Worm (Caenorhabditis elegans) whole organism, L2 larva: ENCODE measurements around the gene lron-2.

Experiments
- C34F6.9 ChIP-seq: fragments of 150-350 bp; optimal IDR thresholded peaks from 2 replicates; lab custom pipeline; 2014; ENCODE audit warnings: missing biosample characterization, missing genetic modification characterization
- F13H6.1 ChIP-seq: sonication (generic microtip); optimal IDR thresholded peaks from 2 replicates; lab custom pipeline; 2016; ENCODE audit warnings: missing genetic modification characterization, missing compliant biosample characterization
- R02D3.7 ChIP-seq: fragments of 150-350 bp; optimal IDR thresholded peaks from 2 replicates; lab custom pipeline; 2014; ENCODE audit warnings: missing biosample characterization, missing genetic modification characterization
- Y55F3AM.14 ChIP-seq: fragments of 200-800 bp; sonication (Bioruptor generic); optimal IDR thresholded peaks from 2 replicates; lab custom pipeline; 2018; ENCODE audit warnings: mild to moderate bottlenecking, missing genetic modification characterization, missing compliant biosample characterization
- ZK546.5 ChIP-seq: sonication (generic microtip); optimal IDR thresholded peaks from 2 replicates; lab custom pipeline; 2017; ENCODE audit warnings: missing biosample characterization, missing genetic modification characterization
- alr-1 ChIP-seq: fragments of 150-350 bp; optimal IDR thresholded peaks from 2 replicates; lab custom pipeline; 2014; ENCODE audit warnings: missing biosample characterization, missing genetic modification characterization
- aly-2 ChIP-seq: fragments of 150-350 bp; optimal IDR thresholded peaks from 2 replicates; lab custom pipeline; 2014; ENCODE audit warnings: missing biosample characterization, missing genetic modification characterization
- ama-1 ChIP-seq: fragments of 150-350 bp; optimal IDR thresholded peaks from 2 replicates; lab custom pipeline; 2018; ENCODE audit warnings: inconsistent platforms
- blmp-1 ChIP-seq: sonication (generic microtip); optimal IDR thresholded peaks from 2 replicates; lab custom pipeline; 2017; ENCODE audit warnings: missing genetic modification characterization, mild to moderate bottlenecking, missing compliant biosample characterization, antibody characterized with exemption, moderate library complexity; ENCODE audit not compliant: insufficient read depth
- ceh-16 ChIP-seq: fragments of 150-350 bp; optimal IDR thresholded peaks from 2 replicates; lab custom pipeline; 2014; ENCODE audit warnings: missing biosample characterization, missing genetic modification characterization
- ceh-82 ChIP-seq: fragments of 150-350 bp; optimal IDR thresholded peaks from 2 replicates; lab custom pipeline; 2014; ENCODE audit warnings: missing biosample characterization, missing genetic modification characterization
- crh-2 ChIP-seq: sonication (generic microtip); optimal IDR thresholded peaks from 2 replicates; lab custom pipeline; 2017; ENCODE audit warnings: missing biosample characterization, missing genetic modification characterization
- egl-27 ChIP-seq: sonication (generic microtip); optimal IDR thresholded peaks from 3 replicates; lab custom pipeline; 2017; ENCODE audit warnings: missing biosample characterization, missing genetic modification reagents, missing genetic modification characterization
- elt-1 ChIP-seq: fragments of 150-350 bp; optimal IDR thresholded peaks from 2 replicates; lab custom pipeline; 2014; ENCODE audit warnings: missing biosample characterization, missing genetic modification characterization
- fos-1 ChIP-seq: fragments of 150-350 bp; optimal IDR thresholded peaks from 2 replicates; lab custom pipeline; 2014; ENCODE audit warnings: missing biosample characterization, missing genetic modification characterization
- gmeb-1 ChIP-seq: fragments of 150-350 bp; optimal IDR thresholded peaks from 2 replicates; lab custom pipeline; 2014; ENCODE audit warnings: missing biosample characterization, missing genetic modification characterization
- lin-11 ChIP-seq: fragments of 150-350 bp; sonication (generic microtip); optimal IDR thresholded peaks from 2 replicates; lab custom pipeline; 2014; ENCODE audit warnings: missing biosample characterization, missing genetic modification characterization, inconsistent platforms, mixed read lengths
- lsy-2 ChIP-seq, 2 experiments: fragments of 150-350 bp in 1 of 2; sonication (generic microtip) in 1 of 2; optimal IDR thresholded peaks; 2 replicates each; lab custom pipeline; 2014 to 2017; ENCODE audit warnings: missing biosample characterization in 2 of 2, missing genetic modification characterization in 2 of 2
- mab-5 ChIP-seq: fragments of 150-350 bp; optimal IDR thresholded peaks from 2 replicates; lab custom pipeline; 2014; ENCODE audit warnings: missing biosample characterization, missing genetic modification characterization
- mdl-1 ChIP-seq, 2 experiments: fragments of 150-350 bp in 1 of 2; sonication (generic microtip) in 1 of 2; optimal IDR thresholded peaks; 2 replicates each; lab custom pipeline; 2017; ENCODE audit warnings: missing biosample characterization in 2 of 2, missing genetic modification characterization in 2 of 2
- nhr-11 ChIP-seq: fragments of 150-350 bp; optimal IDR thresholded peaks from 2 replicates; lab custom pipeline; 2014; ENCODE audit warnings: missing biosample characterization, missing genetic modification characterization
- nhr-12 ChIP-seq: fragments of 150-350 bp; optimal IDR thresholded peaks from 2 replicates; lab custom pipeline; 2014; ENCODE audit warnings: missing biosample characterization, missing genetic modification characterization
- nhr-129 ChIP-seq: fragments of 150-350 bp; optimal IDR thresholded peaks from 2 replicates; lab custom pipeline; 2014; ENCODE audit warnings: missing biosample characterization, missing genetic modification characterization
- nhr-21 ChIP-seq: fragments of 150-350 bp; optimal IDR thresholded peaks from 2 replicates; lab custom pipeline; 2014; ENCODE audit warnings: missing biosample characterization, missing genetic modification characterization
- nhr-23 ChIP-seq: fragments of 150-350 bp; optimal IDR thresholded peaks from 2 replicates; lab custom pipeline; 2014; ENCODE audit warnings: missing biosample characterization, missing genetic modification reagents, missing genetic modification characterization
- nhr-237 ChIP-seq: fragments of 150-350 bp; optimal IDR thresholded peaks from 2 replicates; lab custom pipeline; 2014; ENCODE audit warnings: missing biosample characterization, missing genetic modification characterization
- nhr-25 ChIP-seq: fragments of 150-350 bp; sonication (generic microtip); optimal IDR thresholded peaks from 3 replicates; lab custom pipeline; 2014; ENCODE audit warnings: missing biosample characterization, missing genetic modification characterization
- nhr-6 ChIP-seq: fragments of 150-350 bp; optimal IDR thresholded peaks from 2 replicates; lab custom pipeline; 2014; ENCODE audit warnings: missing biosample characterization, missing genetic modification characterization
- peb-1 ChIP-seq: fragments of 150-350 bp; optimal IDR thresholded peaks from 2 replicates; lab custom pipeline; 2014; ENCODE audit warnings: missing biosample characterization, missing genetic modification characterization
- sem-4 ChIP-seq: fragments of 150-350 bp; optimal IDR thresholded peaks from 2 replicates; lab custom pipeline; 2014; ENCODE audit warnings: missing biosample characterization, missing genetic modification reagents, missing genetic modification characterization
- sma-3 ChIP-seq: sonication (generic microtip); optimal IDR thresholded peaks from 2 replicates; lab custom pipeline; 2016; ENCODE audit warnings: missing genetic modification reagents, missing genetic modification characterization, missing compliant biosample characterization
- sma-9 ChIP-seq, 2 experiments: fragments of 150-350 bp in 1 of 2; sonication (generic microtip) in 1 of 2; optimal IDR thresholded peaks; 2 replicates each; lab custom pipeline; 2014 to 2016; ENCODE audit warnings: missing genetic modification characterization in 2 of 2, mild to moderate bottlenecking in 1 of 2, missing biosample characterization in 1 of 2, missing compliant biosample characterization in 1 of 2, missing genetic modification reagents in 1 of 2, moderate library complexity in 1 of 2
- snpc-4 ChIP-seq: fragments of 150-350 bp; optimal IDR thresholded peaks from 2 replicates; lab custom pipeline; 2014; ENCODE audit warnings: missing biosample characterization, missing genetic modification characterization
- zag-1 ChIP-seq: fragments of 150-350 bp; optimal IDR thresholded peaks from 2 replicates; lab custom pipeline; 2014; ENCODE audit warnings: missing biosample characterization, missing genetic modification characterization
- ztf-1 ChIP-seq: fragments of 200-800 bp; sonication (Bioruptor generic); conservative IDR thresholded peaks from 2 replicates; pipeline ENCODE4 v1.3.6; 2022; ENCODE audit warnings: missing genetic modification characterization, missing compliant biosample characterization
- ztf-11 ChIP-seq: sonication (generic microtip); optimal IDR thresholded peaks from 2 replicates; lab custom pipeline; 2017; ENCODE audit warnings: missing biosample characterization, missing genetic modification characterization
- ztf-4 ChIP-seq: fragments of 150-350 bp; optimal IDR thresholded peaks from 2 replicates; lab custom pipeline; 2014; ENCODE audit warnings: missing biosample characterization, missing genetic modification characterization

The lron-2 gene

ce11 chrV:9328670-9329069 is 41.3 kb upstream of the lron-2 start, which contains the start of gene K07B1.4:
K07B1.4 (plus strand) TSS chrV:9328970.
- TF ChIP-seq nhr-129 (tag; lab: Kevin White, UChicago), result no peak

- TF ChIP-seq gmeb-1 (tag; lab: Kevin White, UChicago) (peak; percentile 19), sem-4 (tag; lab: Kevin White, UChicago) (no peak), fos-1 (tag; lab: Kevin White, UChicago) (peak; percentile 59), mab-5 (no peak), sma-9 (GFP tag; optimal IDR thresholded peaks at IDR 0.05; lab: Kevin White, UChicago) (peak; percentile 68), sma-9 (tag; optimal IDR thresholded peaks at IDR 0.05; lab: Kevin White, UChicago) (no peak), nhr-12 (tag; lab: Kevin White, UChicago) (no peak), elt-1 (tag; lab: Kevin White, UChicago) (no peak), crh-2 (no peak), blmp-1 (tag; lab: Kevin White, UChicago) (peak; percentile 48), nhr-25 (tag; lab: Kevin White, UChicago) (peak; percentile 54), nhr-129 (tag; lab: Kevin White, UChicago) (no peak), R02D3.7 (no peak), F13H6.1 (tag; lab: Kevin White, UChicago) (no peak), nhr-21 (peak; percentile 63), ztf-4 (no peak), zag-1 (tag; lab: Kevin White, UChicago) (no peak), C34F6.9 (tag; lab: Kevin White, UChicago) (no peak), lsy-2 (tag; optimal IDR thresholded peaks at IDR 0.05; lab: Kevin White, UChicago) (peak in 1 of 2 experiments; percentile 27), ceh-82 (no peak), nhr-6 (no peak), egl-27 (tag; lab: Kevin White, UChicago) (peak; percentile 45), nhr-237 (tag; lab: Kevin White, UChicago) (no peak), Y55F3AM.14 (no peak), aly-2 (no peak), lin-11 (tag; lab: Kevin White, UChicago) (no peak), ztf-1 (no peak), sma-3 (peak; percentile 8), ztf-11 (tag; lab: Kevin White, UChicago) (no peak), nhr-23 (tag; lab: Kevin White, UChicago) (no peak)
These were observed 40.3 kb upstream of the lron-2 start for ce11 chrV:9327691-9328090.

- TF ChIP-seq ama-1 (lab: Kevin White, UChicago), result peak; percentile 45
- no peak for TF ChIP-seq sem-4 (tag; lab: Kevin White, UChicago)
These were observed 39.5 kb upstream of the lron-2 start for ce11 chrV:9326903-9327302.

- TF ChIP-seq blmp-1 (tag; lab: Kevin White, UChicago) (peak; percentile 76), nhr-25 (tag; lab: Kevin White, UChicago) (peak; percentile 58), C34F6.9 (tag; lab: Kevin White, UChicago) (peak; percentile 1), peb-1 (tag; lab: Kevin White, UChicago) (no peak)
These were observed 36.8 kb upstream of the lron-2 start for ce11 chrV:9324167-9324566.

ce11 chrV:9322886-9323285 is 35.5 kb upstream of the lron-2 start, which contains the start of gene tag-153:
tag-153 (plus strand) TSS chrV:9323085.
- no peak for TF ChIP-seq mab-5
- no peak for TF ChIP-seq zag-1 (tag; lab: Kevin White, UChicago)
- TF ChIP-seq alr-1 (tag; lab: Kevin White, UChicago), result no peak
- TF ChIP-seq nhr-25 (tag; lab: Kevin White, UChicago), result no peak
- TF ChIP-seq nhr-11 (tag; lab: Kevin White, UChicago), result no peak
- TF ChIP-seq gmeb-1 (tag; lab: Kevin White, UChicago), result no peak
- no peak for TF ChIP-seq ZK546.5 (tag; lab: Kevin White, UChicago)
- no peak for TF ChIP-seq nhr-21
- no peak for TF ChIP-seq ceh-16 (tag; lab: Kevin White, UChicago)
- no peak for TF ChIP-seq F13H6.1 (tag; lab: Kevin White, UChicago)
- TF ChIP-seq lsy-2 (tag; optimal IDR thresholded peaks at IDR 0.05; lab: Kevin White, UChicago), result no peak
- no peak for TF ChIP-seq mdl-1 (tag; optimal IDR thresholded peaks at IDR 0.05; lab: Kevin White, UChicago)
- TF ChIP-seq R02D3.7, result no peak
- TF ChIP-seq aly-2, result no peak
- TF ChIP-seq sma-3, result no peak
- TF ChIP-seq snpc-4, result no peak
